Fruit fly (Drosophila melanogaster): ENCODE measurements around the gene CG11911.

The CG11911 gene

dm6 chr2L:291657-292056, 29.4 kb downstream of the CG11911 start, which contains the start of gene CG3625 (continued):
- TF ChIP-seq Hr51 (GFP tag; optimal IDR thresholded peaks at IDR 0.05) (no peak), Sry-δ (GFP tag; optimal IDR thresholded peaks at IDR 0.05) (no peak), CG7963 (GFP tag; IDR thresholded peaks at IDR 0.05; ENCODE audit: partially characterized antibody) (no peak), CG34224 (GFP tag; IDR thresholded peaks at IDR 0.05; ENCODE audit: partially characterized antibody) (no peak), CG12299 (tag; optimal IDR thresholded peaks at IDR 0.05) (no peak), Awh (GFP tag; IDR thresholded peaks at IDR 0.05) (no peak), CG10209 (GFP tag; optimal IDR thresholded peaks at IDR 0.05) (no peak), danr (GFP tag; IDR thresholded peaks at IDR 0.05) (no peak), amos (GFP tag; IDR thresholded peaks at IDR 0.05; ENCODE audit: partially characterized antibody) (peak; percentile 20; the same call in 1 of the 2 replicates), twi (tag; optimal IDR thresholded peaks at IDR 0.05) (no peak), hbn (GFP tag; IDR thresholded peaks at IDR 0.05; ENCODE audit: partially characterized antibody) (no peak), CG9215 (GFP tag; IDR thresholded peaks at IDR 0.05) (no peak), cwo (GFP tag; optimal IDR thresholded peaks at IDR 0.05) (no peak), dmrt11E (tag; optimal IDR thresholded peaks at IDR 0.05) (no peak), CG8478 (optimal IDR thresholded peaks at IDR 0.05) (no peak), nerfin-1 (tag; optimal IDR thresholded peaks at IDR 0.05) (no peak), CG10321 (GFP tag; IDR thresholded peaks at IDR 0.05) (0 out of 2 replicates have a peak, but pooled peaks have one; percentile 19), CG2116 (GFP tag; optimal IDR thresholded peaks at IDR 0.05) (no peak), CG6175 (GFP tag; IDR thresholded peaks at IDR 0.05) (no peak)

dm6 chr2L:290949-291348, 30.1 kb downstream of the CG11911 start:
- no peak for TF ChIP-seq CG34376 (GFP tag; optimal IDR thresholded peaks at IDR 0.05)
- no peak for TF ChIP-seq maf-S (GFP tag; optimal IDR thresholded peaks at IDR 0.05)
- peak; percentile 51 for TF ChIP-seq sens (GFP tag)
- TF ChIP-seq CG2712 (tag; optimal IDR thresholded peaks at IDR 0.05), result no peak
- no peak for TF ChIP-seq CG18011 (GFP tag; optimal IDR thresholded peaks at IDR 0.05)
- TF ChIP-seq ab (GFP tag; optimal IDR thresholded peaks at IDR 0.05), result no peak
- TF ChIP-seq fd64A (GFP tag; optimal IDR thresholded peaks at IDR 0.05), result no peak
- TF ChIP-seq gem (tag; optimal IDR thresholded peaks at IDR 0.05), result peak; percentile 1
- TF ChIP-seq lilli (GFP tag; optimal IDR thresholded peaks at IDR 0.05), result no peak
- TF ChIP-seq grn (GFP tag; optimal IDR thresholded peaks at IDR 0.05), result no peak
- peak; percentile 0 for TF ChIP-seq CG7839 (tag; optimal IDR thresholded peaks at IDR 0.05)

dm6 chr2L:290373-290772, 30.7 kb downstream of the CG11911 start:
- TF ChIP-seq Mes4 (GFP tag; optimal IDR thresholded peaks at IDR 0.05), result no peak
- TF ChIP-seq CG12769 (tag; optimal IDR thresholded peaks at IDR 0.05), result peak; percentile 50
- TF ChIP-seq twi (tag; optimal IDR thresholded peaks at IDR 0.05), result peak; percentile 66
- TF ChIP-seq Med (GFP tag), result peak; percentile 48
- no peak for TF ChIP-seq CG2116 (GFP tag; optimal IDR thresholded peaks at IDR 0.05)
- TF ChIP-seq crol (GFP tag; IDR thresholded peaks at IDR 0.05), result 0 out of 2 replicates have a peak, but pooled peaks have one; percentile 15
- no peak for TF ChIP-seq aop (GFP tag; IDR thresholded peaks at IDR 0.05)
- peak; percentile 70 for TF ChIP-seq sug (tag; optimal IDR thresholded peaks at IDR 0.05)
- TF ChIP-seq Atf6 (GFP tag; IDR thresholded peaks at IDR 0.05), result 0 out of 2 replicates have a peak, but pooled peaks have one; percentile 8

- no peak for TF ChIP-seq fd102C (GFP tag; optimal IDR thresholded peaks at IDR 0.05)
- no peak for TF ChIP-seq kni (GFP tag; optimal IDR thresholded peaks at IDR 0.05)
- no peak for TF ChIP-seq B-H1 (GFP tag; IDR thresholded peaks at IDR 0.05)
- no peak for TF ChIP-seq CG3407 (GFP tag; optimal IDR thresholded peaks at IDR 0.05)
- TF ChIP-seq hbn (GFP tag; IDR thresholded peaks at IDR 0.05; ENCODE audit: partially characterized antibody), result no peak
- TF ChIP-seq ewg (GFP tag; optimal IDR thresholded peaks at IDR 0.05), result no peak
- no peak for TF ChIP-seq CG32772 (GFP tag; IDR thresholded peaks at IDR 0.05)
- no peak for TF ChIP-seq CG7987 (GFP tag; optimal IDR thresholded peaks at IDR 0.05)
- TF ChIP-seq CG2116 (GFP tag; optimal IDR thresholded peaks at IDR 0.05), result no peak
- no peak for TF ChIP-seq lov (optimal IDR thresholded peaks at IDR 0.05)
- TF ChIP-seq lov (GFP tag; IDR thresholded peaks at IDR 0.05), result no peak
- TF ChIP-seq CG4617 (GFP tag; optimal IDR thresholded peaks at IDR 0.05; ENCODE audit: borderline replicate concordance), result no peak
- no peak for TF ChIP-seq CG42726 (GFP tag; IDR thresholded peaks at IDR 0.05; ENCODE audit: partially characterized antibody)
These were observed 32.0 kb downstream of the CG11911 start, which contains the start of gene Amnionless for dm6 chr2L:289044-289443. TSS of gene Amnionless (minus strand) at chr2L:289144.
